Worm (Caenorhabditis elegans) whole organism, young adult: ENCODE results near the gene Y46E12BL.2.

Source experiments
- C06A6.2 ChIP-seq: fragments of 200-800 bp; sonication (Bioruptor generic); conservative IDR thresholded peaks from 2 replicates; pipeline ENCODE4 v1.3.6; 2022; ENCODE audit warnings: missing genetic modification characterization, missing compliant biosample characterization
- C17E4.6 ChIP-seq: fragments of 200-800 bp; sonication (Bioruptor generic); IDR thresholded peaks from 2 replicates; pipeline ENCODE4 v1.3.6; 2022; ENCODE audit warnings: missing genetic modification reagents, missing genetic modification characterization, missing compliant biosample characterization
- F10E7.11 ChIP-seq: sonication (generic microtip); optimal IDR thresholded peaks from 2 replicates; lab custom pipeline; 2017; ENCODE audit warnings: mild to moderate bottlenecking, missing genetic modification characterization, moderate library complexity, missing compliant biosample characterization
- F33H1.4 ChIP-seq: fragments of 200-800 bp; sonication (Bioruptor generic); IDR thresholded peaks from 2 replicates; pipeline ENCODE4 v1.3.6; 2022; ENCODE audit warnings: missing genetic modification reagents, missing genetic modification characterization, missing compliant biosample characterization
- F37B4.10 ChIP-seq: fragments of 200-800 bp; sonication (Bioruptor generic); IDR thresholded peaks from 2 replicates; pipeline ENCODE4 v1.3.6; 2022; ENCODE audit warnings: missing genetic modification characterization, missing compliant biosample characterization
- F39B2.1 ChIP-seq: fragments of 200-800 bp; sonication (Bioruptor generic); IDR thresholded peaks from 2 replicates; pipeline ENCODE4 v1.3.6; 2022; ENCODE audit warnings: missing genetic modification reagents, missing genetic modification characterization, missing compliant biosample characterization
- F55B11.4 ChIP-seq: sonication (generic microtip); optimal IDR thresholded peaks from 2 replicates; lab custom pipeline; 2016; ENCODE audit warnings: missing compliant biosample characterization, missing genetic modification characterization, borderline replicate concordance; ENCODE audit not compliant: insufficient read depth
- T07F8.4 ChIP-seq: sonication (generic microtip); optimal IDR thresholded peaks from 2 replicates; lab custom pipeline; 2016; ENCODE audit warnings: mild to moderate bottlenecking, missing genetic modification characterization, moderate library complexity, missing compliant biosample characterization
- Y67H2A.10 ChIP-seq: fragments of 200-800 bp; sonication (Bioruptor generic); conservative IDR thresholded peaks from 2 replicates; pipeline ENCODE4 v1.3.6; 2022; ENCODE audit warnings: missing genetic modification reagents, missing genetic modification characterization, missing compliant biosample characterization
- ZK185.1 ChIP-seq: sonication (generic microtip); optimal IDR thresholded peaks from 2 replicates; lab custom pipeline; 2016; ENCODE audit warnings: mild to moderate bottlenecking, missing genetic modification characterization, missing compliant biosample characterization; ENCODE audit not compliant: poor library complexity, severe bottlenecking
- ama-1 ChIP-seq, 3 experiments: fragments of 150-350 bp in 1 of 3; sonication (generic microtip) in 2 of 3; optimal IDR thresholded peaks; 2 replicates each; lab custom pipeline; 2014 to 2018; ENCODE audit warnings: missing biosample characterization in 2 of 3, missing genetic modification characterization in 2 of 3, missing genetic modification reagents in 2 of 3
- attf-5 ChIP-seq: fragments of 200-800 bp; sonication (Bioruptor generic); optimal IDR thresholded peaks from 2 replicates; lab custom pipeline; 2018; ENCODE audit warnings: mild to moderate bottlenecking, missing genetic modification characterization, missing compliant biosample characterization
- attf-6 ChIP-seq: fragments of 200-800 bp; sonication (Bioruptor generic); IDR thresholded peaks from 2 replicates; pipeline ENCODE4 v1.3.6; 2022; ENCODE audit warnings: missing genetic modification reagents, missing genetic modification characterization, missing compliant biosample characterization
- bed-1 ChIP-seq: fragments of 200-800 bp; sonication (Bioruptor generic); IDR thresholded peaks from 2 replicates; pipeline ENCODE4 v1.3.6; 2022; ENCODE audit warnings: missing genetic modification reagents, missing genetic modification characterization, missing compliant biosample characterization
- bed-2 ChIP-seq: fragments of 200-800 bp; sonication (Bioruptor generic); IDR thresholded peaks from 2 replicates; pipeline ENCODE4 v1.3.6; 2022; ENCODE audit warnings: missing genetic modification reagents, missing genetic modification characterization, missing compliant biosample characterization
- ccch-3 ChIP-seq: fragments of 200-800 bp; sonication (Bioruptor generic); optimal IDR thresholded peaks from 2 replicates; lab custom pipeline; 2018; ENCODE audit warnings: mild to moderate bottlenecking, missing genetic modification characterization, missing compliant biosample characterization
- cebp-1 ChIP-seq, 2 experiments: fragments of 200-800 bp in 1 of 2; sonication (Bioruptor generic) in 1 of 2; sonication (generic microtip) in 1 of 2; IDR thresholded peaks in 1 of 2; optimal IDR thresholded peaks in 1 of 2; 2 replicates each; pipeline versions ENCODE4 v1.3.6 to Lab custom; 2017 to 2022; ENCODE audit warnings: missing compliant biosample characterization in 2 of 2, missing genetic modification characterization in 2 of 2, mild to moderate bottlenecking in 1 of 2, missing genetic modification reagents in 1 of 2, moderate library complexity in 1 of 2
- ceh-79 ChIP-seq: sonication (generic microtip); optimal IDR thresholded peaks from 2 replicates; lab custom pipeline; 2017; ENCODE audit warnings: mild to moderate bottlenecking, missing genetic modification characterization, missing compliant biosample characterization
- ceh-91 ChIP-seq: fragments of 200-800 bp; sonication (Bioruptor generic); IDR thresholded peaks from 2 replicates; pipeline ENCODE4 v1.3.6; 2022; ENCODE audit warnings: missing genetic modification reagents, missing genetic modification characterization, missing compliant biosample characterization
- chd-7 ChIP-seq: sonication (generic microtip); optimal IDR thresholded peaks from 2 replicates; lab custom pipeline; 2016; ENCODE audit warnings: mild to moderate bottlenecking, missing genetic modification characterization, moderate library complexity, missing compliant biosample characterization
- die-1 ChIP-seq: sonication (generic microtip); optimal IDR thresholded peaks from 2 replicates; lab custom pipeline; 2016; ENCODE audit warnings: missing genotype, mild to moderate bottlenecking, missing genetic modification characterization, missing compliant biosample characterization
- ekl-4 ChIP-seq: fragments of 200-800 bp; sonication (Bioruptor generic); IDR thresholded peaks from 2 replicates; pipeline ENCODE4 v1.3.6; 2022; ENCODE audit warnings: missing genetic modification reagents, missing genetic modification characterization, missing compliant biosample characterization
- fkh-3 ChIP-seq: sonication (generic microtip); optimal IDR thresholded peaks from 2 replicates; lab custom pipeline; 2016; ENCODE audit warnings: mild to moderate bottlenecking, missing genetic modification characterization, missing compliant biosample characterization
- him-1 ChIP-seq: sonication (generic microtip); optimal IDR thresholded peaks from 2 replicates; lab custom pipeline; 2016; ENCODE audit warnings: missing genotype, missing genetic modification reagents, missing genetic modification characterization, missing compliant biosample characterization
- hlh-12 ChIP-seq: sonication (generic microtip); optimal IDR thresholded peaks from 2 replicates; lab custom pipeline; 2016; ENCODE audit warnings: missing genetic modification characterization, missing compliant biosample characterization
- hmg-1.2 ChIP-seq: fragments of 200-800 bp; sonication (Bioruptor generic); IDR thresholded peaks from 2 replicates; pipeline ENCODE4 v1.3.6; 2022; ENCODE audit warnings: missing genetic modification reagents, missing genetic modification characterization, missing compliant biosample characterization
- hmg-20 ChIP-seq: fragments of 200-800 bp; sonication (Bioruptor generic); IDR thresholded peaks from 2 replicates; pipeline ENCODE4 v1.3.6; 2022; ENCODE audit warnings: missing genetic modification reagents, missing genetic modification characterization, missing compliant biosample characterization
- hsf-1 ChIP-seq: fragments of 200-800 bp; sonication (Bioruptor generic); IDR thresholded peaks from 2 replicates; pipeline ENCODE4 v1.3.6; 2022; ENCODE audit warnings: missing genetic modification reagents, missing genetic modification characterization, missing compliant biosample characterization
- lag-1 ChIP-seq: fragments of 200-800 bp; sonication (Bioruptor generic); IDR thresholded peaks from 2 replicates; pipeline ENCODE4 v1.3.6; 2022; ENCODE audit warnings: missing genetic modification reagents, missing genetic modification characterization, missing compliant biosample characterization
- lin-26 ChIP-seq: fragments of 200-800 bp; sonication (Bioruptor generic); IDR thresholded peaks from 2 replicates; pipeline ENCODE4 v1.3.6; 2022; ENCODE audit warnings: missing genetic modification reagents, missing genetic modification characterization, missing compliant biosample characterization
- lin-40 ChIP-seq: sonication (generic microtip); optimal IDR thresholded peaks from 2 replicates; lab custom pipeline; 2016; ENCODE audit warnings: missing genetic modification characterization, mild to moderate bottlenecking, missing compliant biosample characterization, missing genotype, missing genetic modification reagents
- lsy-27 ChIP-seq: sonication (generic microtip); optimal IDR thresholded peaks from 2 replicates; lab custom pipeline; 2017; ENCODE audit warnings: missing genetic modification characterization, mild to moderate bottlenecking, missing compliant biosample characterization, antibody characterized with exemption, missing genotype, borderline replicate concordance; ENCODE audit not compliant: insufficient read depth
- madf-10 ChIP-seq: sonication (generic microtip); optimal IDR thresholded peaks from 2 replicates; lab custom pipeline; 2016; ENCODE audit warnings: mild to moderate bottlenecking, missing genetic modification characterization, missing compliant biosample characterization
- mcd-1 ChIP-seq: fragments of 200-800 bp; sonication (Bioruptor generic); IDR thresholded peaks from 2 replicates; pipeline ENCODE4 v1.3.6; 2022; ENCODE audit warnings: missing genetic modification reagents, missing genetic modification characterization, missing compliant biosample characterization
- nfyb-1 ChIP-seq: fragments of 200-800 bp; sonication (Bioruptor generic); IDR thresholded peaks from 2 replicates; pipeline ENCODE4 v1.3.6; 2022; ENCODE audit warnings: missing genetic modification reagents, missing genetic modification characterization, missing compliant biosample characterization
- nhr-27 ChIP-seq: fragments of 200-800 bp; sonication (Bioruptor generic); optimal IDR thresholded peaks from 2 replicates; lab custom pipeline; 2018; ENCODE audit warnings: mild to moderate bottlenecking, missing genetic modification characterization, moderate library complexity, missing compliant biosample characterization
- nhr-90 ChIP-seq: sonication (generic microtip); optimal IDR thresholded peaks from 2 replicates; lab custom pipeline; 2016; ENCODE audit warnings: missing genotype, mild to moderate bottlenecking, missing genetic modification characterization, missing compliant biosample characterization
- snpc-1.3 ChIP-seq: sonication (generic microtip); optimal IDR thresholded peaks from 2 replicates; lab custom pipeline; 2017; ENCODE audit warnings: missing genetic modification characterization, mild to moderate bottlenecking, missing compliant biosample characterization, antibody characterized with exemption, moderate library complexity, missing genotype, missing genetic modification reagents; ENCODE audit not compliant: insufficient read depth
- somi-1 ChIP-seq: fragments of 200-800 bp; sonication (Bioruptor generic); optimal IDR thresholded peaks from 2 replicates; lab custom pipeline; 2018; ENCODE audit warnings: mild to moderate bottlenecking, missing genetic modification characterization, missing compliant biosample characterization
- tlf-1 ChIP-seq: fragments of 200-800 bp; sonication (Bioruptor generic); optimal IDR thresholded peaks from 2 replicates; lab custom pipeline; 2018; ENCODE audit warnings: mild to moderate bottlenecking, missing genetic modification characterization, missing compliant biosample characterization
- ztf-26 ChIP-seq: sonication (generic microtip); optimal IDR thresholded peaks from 2 replicates; lab custom pipeline; 2017; ENCODE audit warnings: missing genetic modification characterization, missing compliant biosample characterization

Gene Y46E12BL.2

ce11 chrII:15204069-15204850 lies 28.5 kb upstream of the Y46E12BL.2 start:
- TF ChIP-seq T07F8.4 (no peak), F10E7.11 (tag; lab: Kevin White, UChicago) (no peak), cebp-1 (GFP tag; IDR thresholded peaks at IDR 0.05; lab: Robert Waterston, UW) (no peak), cebp-1 (tag; optimal IDR thresholded peaks at IDR 0.05; lab: Kevin White, UChicago) (no peak), ekl-4 (GFP tag; lab: Robert Waterston, UW) (no peak), attf-5 (no peak), hlh-12 (tag; lab: Kevin White, UChicago) (no peak), C17E4.6 (GFP tag; lab: Robert Waterston, UW) (no peak), lsy-27 (no peak), lin-26 (GFP tag; lab: Robert Waterston, UW) (no peak), F33H1.4 (no peak), nhr-90 (no peak), hmg-1.2 (GFP tag; lab: Robert Waterston, UW) (no peak), lag-1 (no peak), tlf-1 (GFP tag; lab: Kevin White, UChicago) (no peak), hmg-20 (no peak), F37B4.10 (GFP tag; lab: Robert Waterston, UW) (no peak), him-1 (tag; lab: Kevin White, UChicago) (no peak), F55B11.4 (tag; lab: Kevin White, UChicago) (no peak), bed-1 (GFP tag; lab: Robert Waterston, UW) (no peak), ceh-91 (GFP tag; lab: Robert Waterston, UW) (no peak)

ce11 chrII:15205346-15205745 lies 27.4 kb upstream of the Y46E12BL.2 start:
- TF ChIP-seq C06A6.2 (GFP tag; lab: Robert Waterston, UW) (no peak), fkh-3 (no peak), cebp-1 (GFP tag; IDR thresholded peaks at IDR 0.05; lab: Robert Waterston, UW) (no peak), cebp-1 (tag; optimal IDR thresholded peaks at IDR 0.05; lab: Kevin White, UChicago) (peak; percentile 18), hmg-1.2 (GFP tag; lab: Robert Waterston, UW) (peak; percentile 29; the same call in 1 of the 2 replicates), chd-7 (tag; lab: Kevin White, UChicago) (peak; percentile 2), ZK185.1 (peak; percentile 28), ztf-26 (tag; lab: Kevin White, UChicago) (peak; percentile 79), somi-1 (GFP tag; lab: Kevin White, UChicago) (peak; percentile 82), die-1 (tag; lab: Kevin White, UChicago) (no peak), attf-6 (no peak), lin-40 (tag; lab: Kevin White, UChicago) (peak; percentile 78), attf-5 (peak; percentile 36)

- TF ChIP-seq ceh-79 (tag; lab: Kevin White, UChicago): no peak
- no peak for TF ChIP-seq ama-1 (optimal IDR thresholded peaks at IDR 0.05; lab: Kevin White, UChicago)
- TF ChIP-seq ama-1 (GFP tag; optimal IDR thresholded peaks at IDR 0.05; lab: Kevin White, UChicago): no peak
- no peak for TF ChIP-seq him-1 (tag; lab: Kevin White, UChicago)
- TF ChIP-seq snpc-1.3 (tag; lab: Kevin White, UChicago): no peak
- TF ChIP-seq bed-2 (GFP tag; lab: Robert Waterston, UW): no peak
- no peak for TF ChIP-seq F10E7.11 (tag; lab: Kevin White, UChicago)
- no peak for TF ChIP-seq ccch-3 (GFP tag; lab: Kevin White, UChicago)
- TF ChIP-seq mcd-1 (GFP tag; lab: Robert Waterston, UW): peak; percentile 50
- no peak for TF ChIP-seq nhr-27 (tag; lab: Kevin White, UChicago)
- no peak for TF ChIP-seq hsf-1 (GFP tag; lab: Robert Waterston, UW)
- no peak for TF ChIP-seq Y67H2A.10 (GFP tag; lab: Robert Waterston, UW)
- TF ChIP-seq nfyb-1 (GFP tag; lab: Robert Waterston, UW): 0 out of 2 replicates have a peak, but pooled peaks have one; percentile 39
- no peak for TF ChIP-seq F39B2.1
- TF ChIP-seq attf-5: no peak
- no peak for TF ChIP-seq die-1 (tag; lab: Kevin White, UChicago)
- TF ChIP-seq madf-10: no peak
Observed at ce11 chrII:15206234-15206633, 26.5 kb upstream of the Y46E12BL.2 start.
